Worm (Caenorhabditis elegans) whole organism, late embryonic: ENCODE measurements around the gene lin-9.

Experiments used
- K02D7.2 ChIP-seq: sonication (generic microtip); optimal IDR thresholded peaks from 2 replicates; lab custom pipeline; 2017; ENCODE audit warnings: mild to moderate bottlenecking, missing genetic modification characterization, missing compliant biosample characterization
- ceh-14 ChIP-seq: sonication (generic microtip); optimal IDR thresholded peaks from 2 replicates; lab custom pipeline; 2016; ENCODE audit warnings: missing genotype, missing genetic modification characterization, missing compliant biosample characterization
- ceh-19 ChIP-seq: fragments of 200-800 bp; sonication (Bioruptor generic); optimal IDR thresholded peaks from 2 replicates; lab custom pipeline; 2018; ENCODE audit warnings: mild to moderate bottlenecking, missing genetic modification characterization, missing compliant biosample characterization
- ceh-24 ChIP-seq: sonication (generic microtip); optimal IDR thresholded peaks from 2 replicates; lab custom pipeline; 2016; ENCODE audit warnings: mild to moderate bottlenecking, missing genetic modification characterization, missing compliant biosample characterization
- ceh-48 ChIP-seq: sonication (generic microtip); optimal IDR thresholded peaks from 2 replicates; lab custom pipeline; 2016; ENCODE audit warnings: missing genetic modification characterization, inconsistent platforms, missing compliant biosample characterization
- dmd-4 ChIP-seq: sonication (generic microtip); optimal IDR thresholded peaks from 2 replicates; lab custom pipeline; 2016; ENCODE audit warnings: borderline replicate concordance, missing genetic modification characterization, missing compliant biosample characterization
- dve-1 ChIP-seq: sonication (generic microtip); optimal IDR thresholded peaks from 2 replicates; lab custom pipeline; 2017; ENCODE audit warnings: antibody characterized with exemption, mild to moderate bottlenecking, missing genetic modification characterization, missing compliant biosample characterization
- elt-2 ChIP-seq: sonication (generic microtip); optimal IDR thresholded peaks from 2 replicates; lab custom pipeline; 2016; ENCODE audit warnings: missing genetic modification reagents, missing genetic modification characterization, missing compliant biosample characterization
- fkh-10 ChIP-seq: fragments of 150-350 bp; optimal IDR thresholded peaks from 2 replicates; lab custom pipeline; 2014; ENCODE audit warnings: missing biosample characterization, missing genetic modification reagents, missing genetic modification characterization
- nhr-11 ChIP-seq: fragments of 150-350 bp; optimal IDR thresholded peaks from 2 replicates; lab custom pipeline; 2014; ENCODE audit warnings: missing biosample characterization, missing genetic modification characterization
- npax-4 ChIP-seq: sonication (generic microtip); optimal IDR thresholded peaks from 2 replicates; lab custom pipeline; 2016; ENCODE audit warnings: missing genetic modification characterization, missing compliant biosample characterization
- pha-4 ChIP-seq: fragments of 150-350 bp; optimal IDR thresholded peaks from 2 replicates; lab custom pipeline; 2018; ENCODE audit warnings: missing biosample characterization, missing genetic modification reagents, missing genetic modification characterization
- syd-9 ChIP-seq: sonication (generic microtip); optimal IDR thresholded peaks from 2 replicates; lab custom pipeline; 2016; ENCODE audit warnings: mild to moderate bottlenecking, missing genetic modification characterization, moderate library complexity, missing compliant biosample characterization
- unc-55 ChIP-seq: sonication (generic microtip); optimal IDR thresholded peaks from 2 replicates; lab custom pipeline; 2017; ENCODE audit warnings: missing biosample characterization, missing genetic modification reagents, missing genetic modification characterization

ce11 chrIII:8903263-8903662 lies 668 bp downstream of the lin-9 start:
- TF ChIP-seq K02D7.2 (no peak), fkh-10 (GFP tag; lab: Kevin White, UChicago) (no peak), unc-55 (no peak), ceh-19 (no peak), elt-2 (tag; lab: Kevin White, UChicago) (no peak), dmd-4 (tag; lab: Kevin White, UChicago) (no peak), ceh-24 (no peak), pha-4 (no peak), nhr-11 (tag; lab: Kevin White, UChicago) (no peak), ceh-48 (tag; lab: Kevin White, UChicago) (no peak), syd-9 (tag; lab: Kevin White, UChicago) (no peak), npax-4 (tag; lab: Kevin White, UChicago) (no peak), ceh-14 (tag; lab: Kevin White, UChicago) (no peak), dve-1 (tag; lab: Kevin White, UChicago) (no peak)
